Worm (Caenorhabditis elegans) whole organism, mixed stage, embryonic: Measurements from ENCODE around the gene F32A5.8.

Experiments used
- M03D4.4 ChIP-seq: sonication (generic microtip); optimal IDR thresholded peaks from 2 replicates; lab custom pipeline; 2017; ENCODE audit warnings: mild to moderate bottlenecking, missing genetic modification characterization, missing compliant biosample characterization
- bed-3 ChIP-seq: fragments of 200-800 bp; sonication (Bioruptor generic); optimal IDR thresholded peaks from 3 replicates; lab custom pipeline; 2018; ENCODE audit warnings: mild to moderate bottlenecking, missing genetic modification characterization, moderate library complexity, missing compliant biosample characterization
- blmp-1 ChIP-seq: fragments of 150-350 bp; optimal IDR thresholded peaks from 2 replicates; lab custom pipeline; 2014; ENCODE audit warnings: missing biosample characterization, missing genetic modification characterization
- ceh-39 ChIP-seq: fragments of 150-350 bp; optimal IDR thresholded peaks from 2 replicates; lab custom pipeline; 2014; ENCODE audit warnings: missing biosample characterization, missing genetic modification characterization
- ceh-43 ChIP-seq: fragments of 200-800 bp; sonication (Bioruptor generic); optimal IDR thresholded peaks from 2 replicates; lab custom pipeline; 2018; ENCODE audit warnings: mild to moderate bottlenecking, missing genetic modification characterization, moderate library complexity, missing compliant biosample characterization
- ces-1 ChIP-seq: fragments of 150-350 bp; optimal IDR thresholded peaks from 2 replicates; lab custom pipeline; 2014; ENCODE audit warnings: missing biosample characterization, missing genetic modification reagents, missing genetic modification characterization
- cnd-1 ChIP-seq: fragments of 200-800 bp; sonication (Bioruptor generic); optimal IDR thresholded peaks from 2 replicates; lab custom pipeline; 2018; ENCODE audit warnings: mild to moderate bottlenecking, missing genetic modification characterization, missing compliant biosample characterization
- drap-1 ChIP-seq: fragments of 200-800 bp; sonication (Bioruptor generic); optimal IDR thresholded peaks from 3 replicates; lab custom pipeline; 2018; ENCODE audit warnings: mild to moderate bottlenecking, missing genetic modification characterization, missing compliant biosample characterization
- elt-1 ChIP-seq: sonication (generic microtip); optimal IDR thresholded peaks from 2 replicates; lab custom pipeline; 2017; ENCODE audit warnings: missing genetic modification characterization, mild to moderate bottlenecking, missing compliant biosample characterization, antibody characterized with exemption, moderate library complexity, borderline replicate concordance; ENCODE audit not compliant: insufficient read depth
- elt-3 ChIP-seq: fragments of 150-350 bp; optimal IDR thresholded peaks from 2 replicates; lab custom pipeline; 2014; ENCODE audit warnings: missing biosample characterization, missing genetic modification characterization
- flh-1 ChIP-seq: fragments of 200-800 bp; sonication (Bioruptor generic); optimal IDR thresholded peaks from 2 replicates; lab custom pipeline; 2018; ENCODE audit warnings: mild to moderate bottlenecking, missing genetic modification characterization, moderate library complexity, missing compliant biosample characterization
- ham-2 ChIP-seq: fragments of 200-800 bp; sonication (Bioruptor generic); optimal IDR thresholded peaks from 2 replicates; lab custom pipeline; 2018; ENCODE audit warnings: mild to moderate bottlenecking, missing genetic modification characterization, missing compliant biosample characterization
- hlh-1 ChIP-seq: fragments of 150-350 bp; optimal IDR thresholded peaks from 2 replicates; lab custom pipeline; 2014; ENCODE audit warnings: missing biosample characterization, missing genetic modification reagents, missing genetic modification characterization
- lin-32 ChIP-seq: fragments of 200-800 bp; sonication (Bioruptor generic); optimal IDR thresholded peaks from 2 replicates; lab custom pipeline; 2018; ENCODE audit warnings: mild to moderate bottlenecking, missing genetic modification characterization, missing compliant biosample characterization
- lsy-2 ChIP-seq: fragments of 150-350 bp; optimal IDR thresholded peaks from 2 replicates; lab custom pipeline; 2014; ENCODE audit warnings: missing biosample characterization, missing genetic modification characterization
- mab-5 ChIP-seq: fragments of 150-350 bp; optimal IDR thresholded peaks from 2 replicates; lab custom pipeline; 2014; ENCODE audit warnings: missing biosample characterization, missing genetic modification characterization
- mep-1 ChIP-seq: fragments of 150-350 bp; optimal IDR thresholded peaks from 2 replicates; lab custom pipeline; 2017; ENCODE audit warnings: missing biosample characterization, missing genetic modification reagents, missing genetic modification characterization, inconsistent platforms
- mls-2 ChIP-seq: sonication (generic microtip); optimal IDR thresholded peaks from 2 replicates; lab custom pipeline; 2016; ENCODE audit warnings: mild to moderate bottlenecking, missing genetic modification characterization, moderate library complexity, missing compliant biosample characterization
- nhr-12 ChIP-seq: fragments of 150-350 bp; optimal IDR thresholded peaks from 2 replicates; lab custom pipeline; 2014; ENCODE audit warnings: missing biosample characterization, missing genetic modification characterization
- nhr-2 ChIP-seq: fragments of 150-350 bp; optimal IDR thresholded peaks from 2 replicates; lab custom pipeline; 2014; ENCODE audit warnings: missing biosample characterization, missing genetic modification characterization
- nhr-237 ChIP-seq: fragments of 150-350 bp; optimal IDR thresholded peaks from 2 replicates; lab custom pipeline; 2014; ENCODE audit warnings: missing biosample characterization, missing genetic modification characterization
- nhr-76 ChIP-seq: sonication (generic microtip); optimal IDR thresholded peaks from 2 replicates; lab custom pipeline; 2017; ENCODE audit warnings: missing biosample characterization, missing genetic modification characterization
- pha-4 ChIP-seq: fragments of 150-350 bp; optimal IDR thresholded peaks from 2 replicates; lab custom pipeline; 2018; ENCODE audit warnings: missing biosample characterization, missing genetic modification reagents, missing genetic modification characterization
- sem-2 ChIP-seq: fragments of 200-800 bp; sonication (Bioruptor generic); optimal IDR thresholded peaks from 2 replicates; lab custom pipeline; 2018; ENCODE audit warnings: mild to moderate bottlenecking, missing genetic modification characterization, missing compliant biosample characterization
- snpc-4 ChIP-seq: fragments of 150-350 bp; optimal IDR thresholded peaks from 2 replicates; lab custom pipeline; 2014; ENCODE audit warnings: missing biosample characterization, missing genetic modification characterization
- sptf-1 ChIP-seq: sonication (generic microtip); optimal IDR thresholded peaks from 2 replicates; lab custom pipeline; 2017; ENCODE audit warnings: mild to moderate bottlenecking, missing genetic modification characterization, moderate library complexity, missing compliant biosample characterization
- tbx-8 ChIP-seq: fragments of 200-800 bp; sonication (Bioruptor generic); optimal IDR thresholded peaks from 2 replicates; lab custom pipeline; 2018; ENCODE audit warnings: mild to moderate bottlenecking, missing genetic modification characterization, moderate library complexity, missing compliant biosample characterization
- unc-120 ChIP-seq: sonication (generic microtip); optimal IDR thresholded peaks from 2 replicates; lab custom pipeline; 2017; ENCODE audit warnings: missing genetic modification characterization, missing compliant biosample characterization; ENCODE audit not compliant: poor library complexity, severe bottlenecking
- unc-39 ChIP-seq: fragments of 150-350 bp; optimal IDR thresholded peaks from 2 replicates; lab custom pipeline; 2014; ENCODE audit warnings: missing biosample characterization, missing genetic modification characterization
- unc-62 ChIP-seq: fragments of 150-350 bp; optimal IDR thresholded peaks from 2 replicates; lab custom pipeline; 2014; ENCODE audit warnings: missing biosample characterization, missing genetic modification reagents, missing genetic modification characterization
- zip-8 ChIP-seq: fragments of 150-350 bp; optimal IDR thresholded peaks from 2 replicates; lab custom pipeline; 2014; ENCODE audit warnings: missing biosample characterization, missing genetic modification characterization
- ztf-11 ChIP-seq: fragments of 150-350 bp; optimal IDR thresholded peaks from 2 replicates; lab custom pipeline; 2014; ENCODE audit warnings: missing biosample characterization, missing genetic modification characterization

The F32A5.8 gene

DNA sequence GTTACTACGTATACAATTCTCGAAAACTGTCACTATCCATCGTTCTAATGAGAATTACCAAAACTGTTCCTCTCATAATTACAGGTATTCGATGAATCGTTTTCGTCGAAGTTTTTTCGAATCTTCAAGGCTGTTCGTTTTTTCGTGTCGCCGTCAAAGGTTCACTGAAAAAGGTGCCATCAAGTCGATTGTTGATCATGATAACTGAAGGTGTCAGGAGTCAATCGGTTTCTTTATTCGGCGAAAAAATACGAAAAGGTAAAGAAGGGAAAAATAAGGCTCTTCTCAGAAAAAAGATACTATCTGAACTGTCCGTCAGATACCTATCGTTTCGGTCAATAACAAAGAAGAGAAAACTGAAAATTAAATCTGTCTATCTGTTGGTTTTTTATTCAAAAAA, 17.1 kb upstream of the F32A5.8 start:
- no peak for TF ChIP-seq ceh-39 (tag; lab: Kevin White, UChicago)

ce11 chrII:7239705-7240104, 16.2 kb upstream of the F32A5.8 start:
- no peak for TF ChIP-seq pha-4 (tag; lab: Kevin White, UChicago)
- TF ChIP-seq nhr-12 (tag; lab: Kevin White, UChicago) = no peak
- TF ChIP-seq ham-2 (GFP tag; lab: Kevin White, UChicago) = no peak
- no peak for TF ChIP-seq lsy-2 (tag; lab: Kevin White, UChicago)
- TF ChIP-seq mab-5 (tag; lab: Kevin White, UChicago) = no peak
- no peak for TF ChIP-seq flh-1 (GFP tag; lab: Kevin White, UChicago)
- no peak for TF ChIP-seq M03D4.4 (tag; lab: Kevin White, UChicago)
- TF ChIP-seq snpc-4 (tag; lab: Kevin White, UChicago) = no peak
- TF ChIP-seq sptf-1 (tag; lab: Kevin White, UChicago) = no peak
- TF ChIP-seq elt-1 (tag; lab: Kevin White, UChicago) = no peak
- TF ChIP-seq drap-1 (GFP tag; lab: Kevin White, UChicago) = no peak
- no peak for TF ChIP-seq tbx-8
- no peak for TF ChIP-seq elt-3
- no peak for TF ChIP-seq ceh-43 (GFP tag; lab: Kevin White, UChicago)
- no peak for TF ChIP-seq sem-2 (GFP tag; lab: Kevin White, UChicago)
- TF ChIP-seq nhr-2 (tag; lab: Kevin White, UChicago) = no peak
- no peak for TF ChIP-seq hlh-1
- TF ChIP-seq unc-62 (GFP tag; lab: Kevin White, UChicago) = no peak

- no peak for TF ChIP-seq ztf-11 (tag; lab: Kevin White, UChicago)
- TF ChIP-seq blmp-1 (tag; lab: Kevin White, UChicago) = no peak
- no peak for TF ChIP-seq snpc-4 (tag; lab: Kevin White, UChicago)
- TF ChIP-seq tbx-8 = no peak
- no peak for TF ChIP-seq sptf-1 (tag; lab: Kevin White, UChicago)
- no peak for TF ChIP-seq ces-1 (GFP tag; lab: Kevin White, UChicago)
- no peak for TF ChIP-seq lsy-2 (tag; lab: Kevin White, UChicago)
- no peak for TF ChIP-seq drap-1 (GFP tag; lab: Kevin White, UChicago)
- no peak for TF ChIP-seq mep-1 (tag; lab: Kevin White, UChicago)
- no peak for TF ChIP-seq unc-62 (GFP tag; lab: Kevin White, UChicago)
- no peak for TF ChIP-seq zip-8 (tag; lab: Kevin White, UChicago)
- no peak for TF ChIP-seq unc-39
- no peak for TF ChIP-seq cnd-1 (tag; lab: Kevin White, UChicago)
- TF ChIP-seq elt-1 (tag; lab: Kevin White, UChicago) = no peak
- no peak for TF ChIP-seq sem-2 (GFP tag; lab: Kevin White, UChicago)
- TF ChIP-seq nhr-2 (tag; lab: Kevin White, UChicago) = no peak
- no peak for TF ChIP-seq nhr-76 (tag; lab: Kevin White, UChicago)
Observed at ce11 chrII:7242754-7243153, 13.2 kb upstream of the F32A5.8 start.

ce11 chrII:7245576-7245975, 10.3 kb upstream of the F32A5.8 start, which contains the start of gene skpo-3:
Gene skpo-3, plus strand, starts transcription at chrII:7245876.
- TF ChIP-seq unc-62 (GFP tag; lab: Kevin White, UChicago) (no peak), lsy-2 (tag; lab: Kevin White, UChicago) (no peak), unc-120 (tag; lab: Kevin White, UChicago) (no peak), blmp-1 (tag; lab: Kevin White, UChicago) (no peak), sptf-1 (tag; lab: Kevin White, UChicago) (no peak), mep-1 (tag; lab: Kevin White, UChicago) (no peak)

- TF ChIP-seq blmp-1 (tag; lab: Kevin White, UChicago) = no peak
- TF ChIP-seq mep-1 (tag; lab: Kevin White, UChicago) = no peak
- TF ChIP-seq nhr-76 (tag; lab: Kevin White, UChicago) = no peak
- no peak for TF ChIP-seq ham-2 (GFP tag; lab: Kevin White, UChicago)
- no peak for TF ChIP-seq elt-1 (tag; lab: Kevin White, UChicago)
- TF ChIP-seq lsy-2 (tag; lab: Kevin White, UChicago) = no peak
- no peak for TF ChIP-seq mls-2 (tag; lab: Kevin White, UChicago)
- TF ChIP-seq lin-32 (GFP tag; lab: Kevin White, UChicago) = no peak
- TF ChIP-seq nhr-237 = no peak
- no peak for TF ChIP-seq nhr-2 (tag; lab: Kevin White, UChicago)
- no peak for TF ChIP-seq ceh-43 (GFP tag; lab: Kevin White, UChicago)
- no peak for TF ChIP-seq bed-3 (GFP tag; lab: Kevin White, UChicago)
- TF ChIP-seq ces-1 (GFP tag; lab: Kevin White, UChicago) = no peak
- no peak for TF ChIP-seq elt-3
- TF ChIP-seq drap-1 (GFP tag; lab: Kevin White, UChicago) = no peak
- no peak for TF ChIP-seq nhr-12 (tag; lab: Kevin White, UChicago)
Observed at ce11 chrII:7251978-7252377, 3.9 kb upstream of the F32A5.8 start, which contains the start of the genes prx-13 and ada-2. Gene prx-13, minus strand, starts transcription at chrII:7252015. Gene ada-2, plus strand, starts transcription at chrII:7252259.
